Worm (Caenorhabditis elegans): Measurements from ENCODE around the gene ard-1.
A peak's percentile ranks its signal among the peaks of the same experiment; 100 is the strongest.

The ard-1 gene

ce11 chrIV:11130774-11131173 is 305 bp upstream of the ard-1 start:
- TF ChIP-seq nhr-129 (tag; optimal IDR thresholded peaks at IDR 0.05) (peak; percentile 9), unc-55 (GFP tag; optimal IDR thresholded peaks at IDR 0.05) (peak; percentile 51), fos-1 (tag; optimal IDR thresholded peaks at IDR 0.05) (peak; percentile 8), lsy-2 (tag; optimal IDR thresholded peaks at IDR 0.05) (peak in 1 of 2 experiments; percentile 16), mab-5 (tag; optimal IDR thresholded peaks at IDR 0.05) (no peak)

ce11 chrIV:11142314-11143227 is 11.5 kb downstream of the ard-1 start, which contains the start of gene skih-2:
TSS of gene skih-2 (minus strand) at chrIV:11142364.
- TF ChIP-seq unc-55 (GFP tag; optimal IDR thresholded peaks at IDR 0.05) = peak; percentile 78
- TF ChIP-seq ama-1 (optimal IDR thresholded peaks at IDR 0.05) = no peak
- TF ChIP-seq nhr-21 (tag; optimal IDR thresholded peaks at IDR 0.05) = no peak
- TF ChIP-seq nhr-25 (tag; optimal IDR thresholded peaks at IDR 0.05) = peak; percentile 5
- TF ChIP-seq lin-39 (tag; optimal IDR thresholded peaks at IDR 0.05) = no peak
- no peak for TF ChIP-seq ztf-11 (tag; optimal IDR thresholded peaks at IDR 0.05)
- TF ChIP-seq nhr-129 (tag; optimal IDR thresholded peaks at IDR 0.05) = no peak
- TF ChIP-seq ztf-1 (GFP tag; conservative IDR thresholded peaks at IDR 0.05) = no peak
- no peak for TF ChIP-seq sma-3 (GFP tag; optimal IDR thresholded peaks at IDR 0.05)
- TF ChIP-seq alr-1 (tag; optimal IDR thresholded peaks at IDR 0.05) = no peak
- TF ChIP-seq egl-27 (tag; optimal IDR thresholded peaks at IDR 0.05) = no peak
- TF ChIP-seq crh-2 (tag; optimal IDR thresholded peaks at IDR 0.05) = peak; percentile 6
- peak; percentile 92 for TF ChIP-seq gmeb-1 (tag; optimal IDR thresholded peaks at IDR 0.05)
- TF ChIP-seq peb-1 (tag; optimal IDR thresholded peaks at IDR 0.05) = no peak
- TF ChIP-seq nhr-237 (tag; optimal IDR thresholded peaks at IDR 0.05) = no peak
- TF ChIP-seq ztf-4 (tag; optimal IDR thresholded peaks at IDR 0.05) = no peak
- TF ChIP-seq blmp-1 (tag; optimal IDR thresholded peaks at IDR 0.05; ENCODE audit: insufficient read depth) = no peak
- no peak for TF ChIP-seq R02D3.7 (tag; optimal IDR thresholded peaks at IDR 0.05)
- no peak for TF ChIP-seq ceh-16 (tag; optimal IDR thresholded peaks at IDR 0.05)
- no peak for TF ChIP-seq mbf-1 (tag; optimal IDR thresholded peaks at IDR 0.05)
- TF ChIP-seq sma-9 (GFP tag; optimal IDR thresholded peaks at IDR 0.05) = no peak
- no peak for TF ChIP-seq sma-9 (tag; optimal IDR thresholded peaks at IDR 0.05)
- TF ChIP-seq dmd-4 (tag; optimal IDR thresholded peaks at IDR 0.05) = no peak
- TF ChIP-seq ZK546.5 (tag; optimal IDR thresholded peaks at IDR 0.05) = no peak
- TF ChIP-seq skn-1 (tag; optimal IDR thresholded peaks at IDR 0.05) = no peak
- TF ChIP-seq nhr-77 (tag; optimal IDR thresholded peaks at IDR 0.05) = no peak
- no peak for TF ChIP-seq Y55F3AM.14 (GFP tag; optimal IDR thresholded peaks at IDR 0.05)
- no peak for TF ChIP-seq ceh-82 (tag; optimal IDR thresholded peaks at IDR 0.05)
- no peak for TF ChIP-seq mdl-1 (tag; optimal IDR thresholded peaks at IDR 0.05)
- TF ChIP-seq lin-13 (GFP tag; optimal IDR thresholded peaks at IDR 0.05) = peak; percentile 29
- TF ChIP-seq nhr-10 (tag; optimal IDR thresholded peaks at IDR 0.05) = no peak
- TF ChIP-seq mab-5 (tag; optimal IDR thresholded peaks at IDR 0.05) = no peak
- TF ChIP-seq unc-62 (GFP tag; optimal IDR thresholded peaks at IDR 0.05) = no peak
- peak; percentile 14 to 80 for TF ChIP-seq lsy-2 (tag; optimal IDR thresholded peaks at IDR 0.05)
- no peak for TF ChIP-seq nhr-23 (tag; optimal IDR thresholded peaks at IDR 0.05)
- TF ChIP-seq F13H6.1 (tag; optimal IDR thresholded peaks at IDR 0.05) = no peak
- no peak for TF ChIP-seq nhr-6 (tag; optimal IDR thresholded peaks at IDR 0.05)
- TF ChIP-seq elt-1 (tag; optimal IDR thresholded peaks at IDR 0.05) = no peak
- TF ChIP-seq lin-11 (tag; optimal IDR thresholded peaks at IDR 0.05) = no peak
- no peak for TF ChIP-seq zag-1 (tag; optimal IDR thresholded peaks at IDR 0.05)
- TF ChIP-seq nhr-11 (tag; optimal IDR thresholded peaks at IDR 0.05) = no peak
- no peak for TF ChIP-seq fos-1 (tag; optimal IDR thresholded peaks at IDR 0.05)
- TF ChIP-seq unc-39 (tag; optimal IDR thresholded peaks at IDR 0.05) = no peak
- no peak for TF ChIP-seq snpc-4 (tag; optimal IDR thresholded peaks at IDR 0.05)
- peak; percentile 79 for TF ChIP-seq C34F6.9 (tag; optimal IDR thresholded peaks at IDR 0.05)
- TF ChIP-seq sem-4 (tag; optimal IDR thresholded peaks at IDR 0.05) = no peak
- no peak for TF ChIP-seq nhr-12 (tag; optimal IDR thresholded peaks at IDR 0.05)
- no peak for TF ChIP-seq elt-3 (tag; optimal IDR thresholded peaks at IDR 0.05)
- no peak for TF ChIP-seq aly-2 (tag; optimal IDR thresholded peaks at IDR 0.05)
